Fruit fly (Drosophila melanogaster): ENCODE results near the gene osa.

- TF ChIP-seq CG17806 (tag; optimal IDR thresholded peaks at IDR 0.05), result no peak
- TF ChIP-seq CG10348 (GFP tag; IDR thresholded peaks at IDR 0.05), result no peak
Observed at dm6 chr3R:17655040-17655439, 63.1 kb downstream of the osa start.

Data from whole organism, pupa.